Worm (Caenorhabditis elegans): ENCODE measurements around the gene C16D9.8.

C16D9.8 gene

ce11 chrV:8235331-8235730, 28.0 kb downstream of the C16D9.8 start:
- 0 out of 2 replicates have a peak, but pooled peaks have one; percentile 40 for TF ChIP-seq T22C8.4 (GFP tag; IDR thresholded peaks at IDR 0.05)
- TF ChIP-seq ztf-23 (GFP tag; IDR thresholded peaks at IDR 0.05) = 0 out of 2 replicates have a peak, but pooled peaks have one; percentile 45
- no peak for TF ChIP-seq cog-1 (tag; optimal IDR thresholded peaks at IDR 0.05)
- TF ChIP-seq ztf-29 (GFP tag; IDR thresholded peaks at IDR 0.05) = peak; percentile 59; the same call in 1 of the 2 replicates
- TF ChIP-seq med-1 (GFP tag; optimal IDR thresholded peaks at IDR 0.05; ENCODE audit: insufficient read depth) = no peak
- no peak; the same call in 1 of the 2 replicates for TF ChIP-seq tab-1 (GFP tag; IDR thresholded peaks at IDR 0.05)
- TF ChIP-seq klf-2 (GFP tag; conservative IDR thresholded peaks at IDR 0.05) = no peak
- 0 out of 2 replicates have a peak, but pooled peaks have one; percentile 68 for TF ChIP-seq flt-1 (GFP tag; IDR thresholded peaks at IDR 0.05)
- peak; percentile 47 for TF ChIP-seq ref-1 (GFP tag; conservative IDR thresholded peaks at IDR 0.05)

- TF ChIP-seq tab-1 (GFP tag; IDR thresholded peaks at IDR 0.05) = peak; percentile 72; the same call in 1 of the 2 replicates
- peak; percentile 70; the same call in 1 of the 2 replicates for TF ChIP-seq ztf-23 (GFP tag; IDR thresholded peaks at IDR 0.05)
- TF ChIP-seq T22C8.4 (GFP tag; IDR thresholded peaks at IDR 0.05) = 0 out of 2 replicates have a peak, but pooled peaks have one; percentile 7
- peak; percentile 60; the same call in 1 of the 2 replicates for TF ChIP-seq flt-1 (GFP tag; IDR thresholded peaks at IDR 0.05)
- TF ChIP-seq ztf-29 (GFP tag; IDR thresholded peaks at IDR 0.05) = no peak
Measured at ce11 chrV:8230056-8230455, 33.3 kb downstream of the C16D9.8 start.

ce11 chrV:8228712-8229119, 34.6 kb downstream of the C16D9.8 start:
- TF ChIP-seq ztf-23 (GFP tag; IDR thresholded peaks at IDR 0.05) (peak; percentile 58; the same call in 1 of the 2 replicates), ref-1 (GFP tag; conservative IDR thresholded peaks at IDR 0.05) (no peak), T22C8.4 (GFP tag; IDR thresholded peaks at IDR 0.05) (no peak), med-1 (GFP tag; optimal IDR thresholded peaks at IDR 0.05; ENCODE audit: insufficient read depth) (no peak), tab-1 (GFP tag; IDR thresholded peaks at IDR 0.05) (no peak; the same call in 1 of the 2 replicates), ztf-29 (GFP tag; IDR thresholded peaks at IDR 0.05) (no peak), klf-2 (GFP tag; conservative IDR thresholded peaks at IDR 0.05) (no peak), flt-1 (GFP tag; IDR thresholded peaks at IDR 0.05) (peak; percentile 69; the same call in 1 of the 2 replicates), cog-1 (tag; optimal IDR thresholded peaks at IDR 0.05) (peak; percentile 24)

ce11 chrV:8226812-8227211, 36.6 kb downstream of the C16D9.8 start, which contains the start of gene K07C11.10:
Gene K07C11.10, minus strand, starts transcription at chrV:8226912.
- TF ChIP-seq flt-1 (GFP tag; IDR thresholded peaks at IDR 0.05) = no peak
- no peak for TF ChIP-seq tab-1 (GFP tag; IDR thresholded peaks at IDR 0.05)

ce11 chrV:8224634-8225033, 38.7 kb downstream of the C16D9.8 start, which contains the start of gene pax-1:
Gene pax-1, plus strand, starts transcription at chrV:8224934.
- TF ChIP-seq T22C8.4 (GFP tag; IDR thresholded peaks at IDR 0.05) (no peak), ztf-29 (GFP tag; IDR thresholded peaks at IDR 0.05) (no peak), klf-2 (GFP tag; conservative IDR thresholded peaks at IDR 0.05) (no peak), flt-1 (GFP tag; IDR thresholded peaks at IDR 0.05) (no peak), cog-1 (tag; optimal IDR thresholded peaks at IDR 0.05) (no peak), ztf-23 (GFP tag; IDR thresholded peaks at IDR 0.05) (no peak), med-1 (GFP tag; optimal IDR thresholded peaks at IDR 0.05; ENCODE audit: insufficient read depth) (no peak), tab-1 (GFP tag; IDR thresholded peaks at IDR 0.05) (no peak)

ce11 chrV:8223417-8223816, 39.9 kb downstream of the C16D9.8 start:
- no peak for TF ChIP-seq tab-1 (GFP tag; IDR thresholded peaks at IDR 0.05)

- TF ChIP-seq T22C8.4 (GFP tag; IDR thresholded peaks at IDR 0.05) (no peak), cog-1 (tag; optimal IDR thresholded peaks at IDR 0.05) (no peak), med-1 (GFP tag; optimal IDR thresholded peaks at IDR 0.05; ENCODE audit: insufficient read depth) (no peak)
Measured at ce11 chrV:8221083-8221538, 42.3 kb downstream of the C16D9.8 start, which contains the start of the genes cogc-6 and air-1. Gene cogc-6, minus strand, starts transcription at chrV:8221316. Gene air-1, plus strand, starts transcription at chrV:8221488.

- TF ChIP-seq med-1 (GFP tag; optimal IDR thresholded peaks at IDR 0.05; ENCODE audit: insufficient read depth) (no peak), klf-2 (GFP tag; conservative IDR thresholded peaks at IDR 0.05) (no peak), cog-1 (tag; optimal IDR thresholded peaks at IDR 0.05) (no peak), flt-1 (GFP tag; IDR thresholded peaks at IDR 0.05) (no peak), tab-1 (GFP tag; IDR thresholded peaks at IDR 0.05) (no peak)
Measured at ce11 chrV:8219550-8219949, 43.8 kb downstream of the C16D9.8 start.

ce11 chrV:8217661-8218265, 45.6 kb downstream of the C16D9.8 start, which contains the start of gene K07C11.8:
Gene K07C11.8, minus strand, starts transcription at chrV:8217884.
- TF ChIP-seq med-1 (GFP tag; optimal IDR thresholded peaks at IDR 0.05; ENCODE audit: insufficient read depth) = no peak
- no peak for TF ChIP-seq klf-2 (GFP tag; conservative IDR thresholded peaks at IDR 0.05)
- no peak for TF ChIP-seq tab-1 (GFP tag; IDR thresholded peaks at IDR 0.05)
- TF ChIP-seq ztf-29 (GFP tag; IDR thresholded peaks at IDR 0.05) = no peak
- no peak for TF ChIP-seq cog-1 (tag; optimal IDR thresholded peaks at IDR 0.05)
- no peak for TF ChIP-seq flt-1 (GFP tag; IDR thresholded peaks at IDR 0.05)
- no peak for TF ChIP-seq ztf-23 (GFP tag; IDR thresholded peaks at IDR 0.05)
- no peak for TF ChIP-seq ref-1 (GFP tag; conservative IDR thresholded peaks at IDR 0.05)
- no peak for TF ChIP-seq T22C8.4 (GFP tag; IDR thresholded peaks at IDR 0.05)

ce11 chrV:8217118-8217517, 46.2 kb downstream of the C16D9.8 start:
- no peak for TF ChIP-seq ztf-23 (GFP tag; IDR thresholded peaks at IDR 0.05)
- no peak for TF ChIP-seq med-1 (GFP tag; optimal IDR thresholded peaks at IDR 0.05; ENCODE audit: insufficient read depth)
- no peak for TF ChIP-seq ztf-29 (GFP tag; IDR thresholded peaks at IDR 0.05)
- TF ChIP-seq ref-1 (GFP tag; conservative IDR thresholded peaks at IDR 0.05) = no peak
- no peak for TF ChIP-seq klf-2 (GFP tag; conservative IDR thresholded peaks at IDR 0.05)
- TF ChIP-seq tab-1 (GFP tag; IDR thresholded peaks at IDR 0.05) = no peak
